Worm (Caenorhabditis elegans): ENCODE results near the gene F55A11.7.
A peak's percentile ranks its signal among the peaks of the same experiment; 100 is the strongest.

F55A11.7 gene

ce11 chrV:11777846-11778245 is 9.4 kb downstream of the F55A11.7 start:
- peak in 1 of 2 experiments; percentile 71 for TF ChIP-seq daf-16 (GFP tag; optimal IDR thresholded peaks at IDR 0.05)
- peak; percentile 77 for TF ChIP-seq daf-16 (tag; optimal IDR thresholded peaks at IDR 0.05)
- TF ChIP-seq tra-1 (GFP tag; IDR thresholded peaks at IDR 0.05) = 0 out of 2 replicates have a peak, but pooled peaks have one; percentile 31
- TF ChIP-seq mdl-1 (tag; optimal IDR thresholded peaks at IDR 0.05) = peak in 1 of 2 experiments; percentile 14
- peak; percentile 14 for TF ChIP-seq nhr-11 (tag; optimal IDR thresholded peaks at IDR 0.05)
- no peak for TF ChIP-seq ces-1 (GFP tag; optimal IDR thresholded peaks at IDR 0.05)
- TF ChIP-seq dmd-6 (GFP tag; IDR thresholded peaks at IDR 0.05) = peak; percentile 58
- peak; percentile 75 for TF ChIP-seq dve-1 (tag; optimal IDR thresholded peaks at IDR 0.05; ENCODE audit: insufficient read depth)
- TF ChIP-seq mxl-2 (GFP tag; conservative IDR thresholded peaks at IDR 0.05) = no peak
- TF ChIP-seq mes-2 (tag; optimal IDR thresholded peaks at IDR 0.05; ENCODE audit: poor library complexity, severe bottlenecking) = peak; percentile 33
- TF ChIP-seq mxl-3 (GFP tag; optimal IDR thresholded peaks at IDR 0.05) = peak; percentile 61
- peak in 1 of 2 experiments; percentile 30 for TF ChIP-seq lsy-2 (tag; optimal IDR thresholded peaks at IDR 0.05)
- TF ChIP-seq nhr-28 (tag; optimal IDR thresholded peaks at IDR 0.05) = peak; percentile 71
- peak; percentile 72 for TF ChIP-seq pqm-1 (tag; optimal IDR thresholded peaks at IDR 0.05)
- peak; percentile 32 for TF ChIP-seq hlh-30 (tag; optimal IDR thresholded peaks at IDR 0.05; ENCODE audit: insufficient read depth)
- peak; percentile 66 for TF ChIP-seq hlh-11 (tag; optimal IDR thresholded peaks at IDR 0.05)
- no peak for TF ChIP-seq Y48G9A.11 (GFP tag; IDR thresholded peaks at IDR 0.05)
- peak; percentile 44 for TF ChIP-seq mep-1 (tag; optimal IDR thresholded peaks at IDR 0.05)
- no peak for TF ChIP-seq ceh-20 (GFP tag; IDR thresholded peaks at IDR 0.05)
- no peak for TF ChIP-seq dpl-1 (GFP tag; optimal IDR thresholded peaks at IDR 0.05)

- TF ChIP-seq hif-1 (tag; optimal IDR thresholded peaks at IDR 0.05) (no peak), nhr-28 (tag; optimal IDR thresholded peaks at IDR 0.05) (no peak), daf-16 (GFP tag; optimal IDR thresholded peaks at IDR 0.05) (no peak), daf-16 (tag; optimal IDR thresholded peaks at IDR 0.05) (no peak), mdt-29 (GFP tag; IDR thresholded peaks at IDR 0.05) (no peak), nhr-42 (GFP tag; IDR thresholded peaks at IDR 0.05) (no peak), nhr-77 (tag; optimal IDR thresholded peaks at IDR 0.05) (no peak), jun-1 (tag; optimal IDR thresholded peaks at IDR 0.05) (no peak), nhr-102 (tag; optimal IDR thresholded peaks at IDR 0.05) (no peak), lin-39 (tag; optimal IDR thresholded peaks at IDR 0.05) (no peak), tra-1 (GFP tag; IDR thresholded peaks at IDR 0.05) (no peak), T26A8.4 (GFP tag; IDR thresholded peaks at IDR 0.05) (no peak), ces-1 (GFP tag; optimal IDR thresholded peaks at IDR 0.05) (no peak), set-16 (GFP tag; IDR thresholded peaks at IDR 0.05) (no peak), ctbp-1 (GFP tag; IDR thresholded peaks at IDR 0.05) (no peak), dmd-9 (GFP tag; IDR thresholded peaks at IDR 0.05) (no peak)
These were observed 10.7 kb downstream of the F55A11.7 start, which contains the start of gene F55A11.6 for ce11 chrV:11776538-11776937. F55A11.6 (plus strand) TSS chrV:11776838.

- TF ChIP-seq hlh-11 (tag; optimal IDR thresholded peaks at IDR 0.05) (peak; percentile 5), lsy-2 (tag; optimal IDR thresholded peaks at IDR 0.05) (peak in 1 of 2 experiments; percentile 17), unc-62 (GFP tag; optimal IDR thresholded peaks at IDR 0.05 in 1 of 2) (peak in 1 of 2 experiments; percentile 92), unc-62 (tag; optimal IDR thresholded peaks at IDR 0.05) (no peak), dmd-9 (GFP tag; IDR thresholded peaks at IDR 0.05) (no peak), mes-2 (tag; optimal IDR thresholded peaks at IDR 0.05; ENCODE audit: poor library complexity, severe bottlenecking) (no peak), dve-1 (tag; optimal IDR thresholded peaks at IDR 0.05; ENCODE audit: insufficient read depth) (peak; percentile 57), nhr-28 (tag; optimal IDR thresholded peaks at IDR 0.05) (peak; percentile 34), mdt-29 (GFP tag; IDR thresholded peaks at IDR 0.05) (no peak), fos-1 (tag; optimal IDR thresholded peaks at IDR 0.05) (no peak)
These were observed 13.3 kb downstream of the F55A11.7 start for ce11 chrV:11773934-11774333.

- TF ChIP-seq dmd-6 (GFP tag; IDR thresholded peaks at IDR 0.05) = no peak
- TF ChIP-seq hif-1 (tag; optimal IDR thresholded peaks at IDR 0.05) = no peak
- no peak for TF ChIP-seq sdz-12 (GFP tag; optimal IDR thresholded peaks at IDR 0.05)
- TF ChIP-seq aly-2 (tag; optimal IDR thresholded peaks at IDR 0.05) = no peak
- no peak for TF ChIP-seq F10B5.3 (tag; optimal IDR thresholded peaks at IDR 0.05)
- no peak for TF ChIP-seq ztf-7 (tag; optimal IDR thresholded peaks at IDR 0.05)
- TF ChIP-seq ceh-82 (tag; optimal IDR thresholded peaks at IDR 0.05) = no peak
- no peak for TF ChIP-seq ces-1 (GFP tag; optimal IDR thresholded peaks at IDR 0.05)
- no peak for TF ChIP-seq arid-1 (GFP tag; conservative IDR thresholded peaks at IDR 0.05)
- TF ChIP-seq fkh-10 (GFP tag; optimal IDR thresholded peaks at IDR 0.05) = no peak
- TF ChIP-seq hlh-11 (tag; optimal IDR thresholded peaks at IDR 0.05) = no peak
- TF ChIP-seq nhr-10 (tag; optimal IDR thresholded peaks at IDR 0.05) = no peak
- TF ChIP-seq lin-39 (tag; optimal IDR thresholded peaks at IDR 0.05) = no peak
- no peak for TF ChIP-seq lim-7 (GFP tag; IDR thresholded peaks at IDR 0.05)
- TF ChIP-seq skn-1 (tag; optimal IDR thresholded peaks at IDR 0.05) = no peak
These were observed 13.8 kb downstream of the F55A11.7 start, which contains the start of gene bus-18 for ce11 chrV:11773420-11773819. bus-18 (plus strand) TSS chrV:11773720.

Data from whole organism, L4 larva.